Worm (Caenorhabditis elegans) whole organism, L3 larva: Measurements from ENCODE around the gene T14G8.4.

Experiments used
- R02D3.7 ChIP-seq: fragments of 150-350 bp; optimal IDR thresholded peaks from 2 replicates; lab custom pipeline; 2014; ENCODE audit warnings: missing biosample characterization, missing genetic modification characterization
- ZK546.5 ChIP-seq: sonication (generic microtip); optimal IDR thresholded peaks from 2 replicates; lab custom pipeline; 2017; ENCODE audit warnings: missing biosample characterization, missing genetic modification characterization
- aly-2 ChIP-seq: fragments of 150-350 bp; optimal IDR thresholded peaks from 2 replicates; lab custom pipeline; 2014; ENCODE audit warnings: missing biosample characterization, missing genetic modification characterization
- ama-1 ChIP-seq: fragments of 150-350 bp; optimal IDR thresholded peaks from 2 replicates; lab custom pipeline; 2018
- ceh-16 ChIP-seq: sonication (generic microtip); optimal IDR thresholded peaks from 2 replicates; lab custom pipeline; 2017; ENCODE audit warnings: missing biosample characterization, missing genetic modification characterization
- ceh-28 ChIP-seq: fragments of 150-350 bp; optimal IDR thresholded peaks from 2 replicates; lab custom pipeline; 2014; ENCODE audit warnings: missing biosample characterization, missing genetic modification reagents, missing genetic modification characterization
- ceh-9 ChIP-seq: sonication (generic microtip); optimal IDR thresholded peaks from 2 replicates; lab custom pipeline; 2018; ENCODE audit warnings: missing biosample characterization, missing genetic modification characterization
- daf-12 ChIP-seq: fragments of 150-350 bp; optimal IDR thresholded peaks from 2 replicates; lab custom pipeline; 2014; ENCODE audit warnings: missing biosample characterization, missing genetic modification reagents, missing genetic modification characterization
- egl-5 ChIP-seq: fragments of 150-350 bp; optimal IDR thresholded peaks from 2 replicates; lab custom pipeline; 2017; ENCODE audit warnings: missing biosample characterization, missing genetic modification reagents, missing genetic modification characterization, inconsistent platforms
- elt-1 ChIP-seq: fragments of 150-350 bp; optimal IDR thresholded peaks from 2 replicates; lab custom pipeline; 2014; ENCODE audit warnings: missing biosample characterization, missing genetic modification characterization
- elt-2 ChIP-seq: sonication (generic microtip); optimal IDR thresholded peaks from 2 replicates; lab custom pipeline; 2016; ENCODE audit warnings: missing genetic modification reagents, mild to moderate bottlenecking, missing genetic modification characterization, missing compliant biosample characterization
- elt-3 ChIP-seq, 3 experiments: fragments of 150-350 bp in 1 of 3; sonication (generic microtip) in 2 of 3; optimal IDR thresholded peaks; 2 replicates in 2 of 3; 4 replicates in 1 of 3; lab custom pipeline; 2014 to 2017; ENCODE audit warnings: missing biosample characterization in 3 of 3, missing genetic modification characterization in 3 of 3
- eor-1 ChIP-seq, 2 experiments: fragments of 150-350 bp; optimal IDR thresholded peaks; 2 replicates each; lab custom pipeline; 2014 to 2018; ENCODE audit warnings: missing biosample characterization in 2 of 2, missing genetic modification characterization in 2 of 2
- fos-1 ChIP-seq: fragments of 150-350 bp; optimal IDR thresholded peaks from 2 replicates; lab custom pipeline; 2014; ENCODE audit warnings: missing biosample characterization, missing genetic modification characterization
- hmg-11 ChIP-seq: sonication (generic microtip); optimal IDR thresholded peaks from 2 replicates; lab custom pipeline; 2016; ENCODE audit warnings: missing genetic modification characterization, missing compliant biosample characterization
- jun-1 ChIP-seq: fragments of 150-350 bp; optimal IDR thresholded peaks from 2 replicates; lab custom pipeline; 2014; ENCODE audit warnings: missing biosample characterization, missing genetic modification reagents, missing genetic modification characterization
- lin-15B ChIP-seq: fragments of 150-350 bp; optimal IDR thresholded peaks from 2 replicates; lab custom pipeline; 2014; ENCODE audit warnings: missing biosample characterization, missing genetic modification characterization
- lin-39 ChIP-seq: fragments of 150-350 bp; optimal IDR thresholded peaks from 2 replicates; lab custom pipeline; 2018; ENCODE audit warnings: missing biosample characterization, missing genetic modification reagents, missing genetic modification characterization
- mdl-1 ChIP-seq: fragments of 150-350 bp; optimal IDR thresholded peaks from 2 replicates; lab custom pipeline; 2014; ENCODE audit warnings: missing biosample characterization, missing genetic modification characterization
- mml-1 ChIP-seq: fragments of 150-350 bp; sonication (generic microtip); optimal IDR thresholded peaks from 3 replicates; lab custom pipeline; 2014; ENCODE audit warnings: missing biosample characterization, missing genetic modification characterization
- nfya-1 ChIP-seq: sonication (generic microtip); optimal IDR thresholded peaks from 2 replicates; lab custom pipeline; 2017; ENCODE audit warnings: missing genetic modification characterization, mild to moderate bottlenecking, missing compliant biosample characterization, antibody characterized with exemption, moderate library complexity; ENCODE audit not compliant: insufficient read depth
- nhr-11 ChIP-seq: fragments of 150-350 bp; optimal IDR thresholded peaks from 2 replicates; lab custom pipeline; 2014; ENCODE audit warnings: missing biosample characterization, missing genetic modification characterization
- nhr-12 ChIP-seq: fragments of 150-350 bp; optimal IDR thresholded peaks from 2 replicates; lab custom pipeline; 2014; ENCODE audit warnings: missing biosample characterization, missing genetic modification characterization
- nhr-237 ChIP-seq: fragments of 150-350 bp; optimal IDR thresholded peaks from 2 replicates; lab custom pipeline; 2014; ENCODE audit warnings: missing biosample characterization, missing genetic modification characterization
- nhr-25 ChIP-seq: sonication (generic microtip); optimal IDR thresholded peaks from 2 replicates; lab custom pipeline; 2017; ENCODE audit warnings: missing biosample characterization, missing genetic modification characterization
- nhr-28 ChIP-seq: fragments of 150-350 bp; optimal IDR thresholded peaks from 2 replicates; lab custom pipeline; 2014; ENCODE audit warnings: missing biosample characterization, missing genetic modification characterization
- nhr-43 ChIP-seq: sonication (generic microtip); optimal IDR thresholded peaks from 2 replicates; lab custom pipeline; 2016; ENCODE audit warnings: mild to moderate bottlenecking, missing genetic modification characterization, missing compliant biosample characterization; ENCODE audit not compliant: poor library complexity, severe bottlenecking
- nhr-67 ChIP-seq: fragments of 150-350 bp; optimal IDR thresholded peaks from 2 replicates; lab custom pipeline; 2014; ENCODE audit warnings: missing biosample characterization, missing genetic modification characterization
- pha-4 ChIP-seq: fragments of 150-350 bp; optimal IDR thresholded peaks from 2 replicates; lab custom pipeline; 2014; ENCODE audit warnings: missing biosample characterization, missing genetic modification reagents, missing genetic modification characterization
- pqm-1 ChIP-seq: fragments of 150-350 bp; optimal IDR thresholded peaks from 2 replicates; lab custom pipeline; 2017; ENCODE audit warnings: missing biosample characterization, missing genetic modification characterization, inconsistent platforms
- sea-2 ChIP-seq: fragments of 150-350 bp; sonication (generic microtip); optimal IDR thresholded peaks from 4 replicates; lab custom pipeline; 2014; ENCODE audit warnings: missing biosample characterization, missing genetic modification reagents, missing genetic modification characterization
- tbx-2 ChIP-seq: sonication (generic microtip); optimal IDR thresholded peaks from 2 replicates; lab custom pipeline; 2016; ENCODE audit warnings: mild to moderate bottlenecking, missing genetic modification characterization, missing compliant biosample characterization
- unc-39 ChIP-seq: sonication (generic microtip); optimal IDR thresholded peaks from 4 replicates; lab custom pipeline; 2017; ENCODE audit warnings: missing biosample characterization, missing genetic modification characterization
- unc-62 ChIP-seq: fragments of 150-350 bp; sonication (generic microtip); optimal IDR thresholded peaks from 4 replicates; lab custom pipeline; 2014; ENCODE audit warnings: missing biosample characterization, missing genetic modification reagents, missing genetic modification characterization
- zag-1 ChIP-seq: fragments of 150-350 bp; optimal IDR thresholded peaks from 2 replicates; lab custom pipeline; 2014; ENCODE audit warnings: missing biosample characterization, missing genetic modification characterization

The T14G8.4 gene

ce11 chrX:12876795-12877530, 13.3 kb upstream of the T14G8.4 start, which contains the start of gene bcat-1:
TSS of gene bcat-1 (plus strand) at chrX:12877480.
- TF ChIP-seq pha-4 (tag; lab: Kevin White, UChicago) (peak; percentile 79), elt-3 (tag; optimal IDR thresholded peaks at IDR 0.05; lab: Kevin White, UChicago) (no peak), nhr-43 (peak; percentile 3), nhr-28 (tag; lab: Kevin White, UChicago) (no peak), daf-12 (tag; lab: Kevin White, UChicago) (no peak), mdl-1 (tag; lab: Kevin White, UChicago) (peak; percentile 84), nhr-11 (tag; lab: Kevin White, UChicago) (peak; percentile 50), nhr-67 (tag; lab: Kevin White, UChicago) (no peak), hmg-11 (tag; lab: Kevin White, UChicago) (peak; percentile 84), unc-62 (GFP tag; lab: Kevin White, UChicago) (peak; percentile 21), tbx-2 (tag; lab: Kevin White, UChicago) (peak; percentile 20), eor-1 (tag; optimal IDR thresholded peaks at IDR 0.05; lab: Kevin White, UChicago) (no peak), lin-39 (tag; lab: Kevin White, UChicago) (peak; percentile 84), egl-5 (tag; lab: Kevin White, UChicago) (peak; percentile 34), aly-2 (tag; lab: Kevin White, UChicago) (no peak), ceh-16 (no peak), nhr-237 (tag; lab: Kevin White, UChicago) (no peak), elt-2 (tag; lab: Kevin White, UChicago) (peak; percentile 68), ama-1 (peak; percentile 43), nfya-1 (tag; lab: Kevin White, UChicago) (peak; percentile 76), jun-1 (tag; lab: Kevin White, UChicago) (no peak), pqm-1 (no peak)

ce11 chrX:12875649-12876048, 12.0 kb upstream of the T14G8.4 start:
- TF ChIP-seq hmg-11 (tag; lab: Kevin White, UChicago) (no peak), nfya-1 (tag; lab: Kevin White, UChicago) (peak; percentile 17), elt-2 (tag; lab: Kevin White, UChicago) (peak; percentile 50), ceh-16 (no peak), fos-1 (no peak), sea-2 (GFP tag; lab: Kevin White, UChicago) (no peak), ZK546.5 (tag; lab: Kevin White, UChicago) (no peak), mml-1 (no peak), elt-1 (tag; lab: Kevin White, UChicago) (no peak), nhr-12 (tag; lab: Kevin White, UChicago) (no peak), nhr-67 (tag; lab: Kevin White, UChicago) (no peak), zag-1 (no peak), R02D3.7 (tag; lab: Kevin White, UChicago) (no peak), nhr-11 (tag; lab: Kevin White, UChicago) (no peak), pqm-1 (peak; percentile 53), nhr-237 (tag; lab: Kevin White, UChicago) (no peak), nhr-43 (no peak)

- TF ChIP-seq daf-12 (tag; lab: Kevin White, UChicago) = no peak
- TF ChIP-seq nhr-43 = no peak
- no peak for TF ChIP-seq aly-2 (tag; lab: Kevin White, UChicago)
- no peak for TF ChIP-seq ceh-28
- peak; percentile 31 for TF ChIP-seq elt-2 (tag; lab: Kevin White, UChicago)
- TF ChIP-seq ZK546.5 (tag; lab: Kevin White, UChicago) = no peak
- no peak for TF ChIP-seq nhr-11 (tag; lab: Kevin White, UChicago)
- TF ChIP-seq ceh-9 = no peak
- no peak for TF ChIP-seq egl-5 (tag; lab: Kevin White, UChicago)
- TF ChIP-seq fos-1 = no peak
- peak; percentile 5 for TF ChIP-seq nfya-1 (tag; lab: Kevin White, UChicago)
- TF ChIP-seq lin-15B = no peak
- no peak for TF ChIP-seq unc-39 (tag; lab: Kevin White, UChicago)
- TF ChIP-seq elt-1 (tag; lab: Kevin White, UChicago) = peak; percentile 93
- TF ChIP-seq nhr-28 (tag; lab: Kevin White, UChicago) = no peak
- no peak for TF ChIP-seq jun-1 (tag; lab: Kevin White, UChicago)
- peak; percentile 62 for TF ChIP-seq nhr-25
- TF ChIP-seq pha-4 (tag; lab: Kevin White, UChicago) = no peak
- no peak for TF ChIP-seq nhr-12 (tag; lab: Kevin White, UChicago)
- TF ChIP-seq zag-1 = no peak
Observed at ce11 chrX:12874798-12875342, 11.2 kb upstream of the T14G8.4 start.
